Fruit fly (Drosophila melanogaster) whole organism, adult: Measurements from ENCODE around the gene Hira.

Experiments
- CG11617 ChIP-seq: fragments of 200-800 bp; sonication (Bioruptor generic); optimal IDR thresholded peaks from 2 replicates; lab custom pipeline; 2017; ENCODE audit warnings: mild to moderate bottlenecking, missing biosample characterization, missing genetic modification reagents, missing genetic modification characterization
- CG12768 ChIP-seq: fragments of 200-800 bp; sonication (Bioruptor generic); optimal IDR thresholded peaks from 2 replicates; lab custom pipeline; 2017; ENCODE audit warnings: missing biosample characterization, missing genetic modification characterization, mild to moderate bottlenecking, moderate library complexity, missing genetic modification reagents
- CG14711 ChIP-seq: fragments of 200-800 bp; sonication (Bioruptor generic); optimal IDR thresholded peaks from 2 replicates; lab custom pipeline; 2018; ENCODE audit warnings: missing biosample characterization, mild to moderate bottlenecking, missing genetic modification characterization, moderate library complexity
- CG1620 ChIP-seq: fragments of 200-800 bp; sonication (Bioruptor generic); optimal IDR thresholded peaks from 2 replicates; lab custom pipeline; 2016; ENCODE audit warnings: missing biosample characterization, missing genetic modification characterization
- CG33017 ChIP-seq: fragments of 200-800 bp; sonication (Bioruptor generic); optimal IDR thresholded peaks from 2 replicates; lab custom pipeline; 2018; ENCODE audit warnings: missing biosample characterization, mild to moderate bottlenecking, missing genetic modification characterization, moderate library complexity
- CG5204 ChIP-seq: fragments of 200-800 bp; sonication (Bioruptor generic); optimal IDR thresholded peaks from 2 replicates; lab custom pipeline; 2016; ENCODE audit warnings: missing biosample characterization, missing genetic modification characterization
- CG7045 ChIP-seq: fragments of 200-800 bp; sonication (Bioruptor generic); optimal IDR thresholded peaks from 2 replicates; lab custom pipeline; 2017; ENCODE audit warnings: missing biosample characterization, mild to moderate bottlenecking, missing genetic modification characterization
- Clk ChIP-seq: fragments of 200-800 bp; sonication (Bioruptor generic); optimal IDR thresholded peaks from 2 replicates; lab custom pipeline; 2017; ENCODE audit warnings: missing biosample characterization, missing genetic modification characterization
- Hr96 ChIP-seq: fragments of 200-800 bp; sonication (Bioruptor generic); optimal IDR thresholded peaks from 2 replicates; lab custom pipeline; 2016; ENCODE audit warnings: missing biosample characterization, missing genetic modification characterization
- cic ChIP-seq: fragments of 200-800 bp; sonication (Bioruptor generic); optimal IDR thresholded peaks from 2 replicates; lab custom pipeline; 2017; ENCODE audit warnings: missing biosample characterization, mild to moderate bottlenecking, missing genetic modification characterization, moderate library complexity
- cnc ChIP-seq, 2 experiments: fragments of >200 bp; optimal IDR thresholded peaks; 2 replicates each; lab custom pipeline; 2017
- kay ChIP-seq: fragments of 200-800 bp; sonication (Bioruptor generic); peaks from one replicate; lab custom pipeline; 2016; ENCODE audit warnings: missing biosample characterization, missing genetic modification characterization, borderline replicate concordance
- pad ChIP-seq: fragments of 200-800 bp; sonication (Bioruptor generic); optimal IDR thresholded peaks from 3 replicates; lab custom pipeline; 2017; ENCODE audit warnings: missing biosample characterization, missing genetic modification characterization, mild to moderate bottlenecking, moderate library complexity, missing genetic modification reagents
- toe ChIP-seq: fragments of 200-800 bp; sonication (Bioruptor generic); optimal IDR thresholded peaks from 2 replicates; lab custom pipeline; 2016; ENCODE audit warnings: missing biosample characterization, missing genetic modification characterization

dm6 chrX:7721905-7722304, at the start of gene Hira:
- TF ChIP-seq CG1620 (no peak), kay (GFP tag; lab: Kevin White, UChicago) (no peak), CG12768 (GFP tag; lab: Kevin White, UChicago) (no peak), pad (GFP tag; lab: Kevin White, UChicago) (peak; percentile 22), toe (no peak), cnc (optimal IDR thresholded peaks at IDR 0.05; lab: Kevin White, UChicago) (no peak), CG5204 (GFP tag; lab: Kevin White, UChicago) (no peak), Clk (no peak), Hr96 (no peak), CG33017 (tag; lab: Kevin White, UChicago) (no peak), cic (GFP tag; lab: Kevin White, UChicago) (peak; percentile 19), CG7045 (GFP tag; lab: Kevin White, UChicago) (no peak), CG14711 (tag; lab: Kevin White, UChicago) (no peak), CG11617 (GFP tag; lab: Kevin White, UChicago) (no peak)
